Worm (Caenorhabditis elegans) whole organism, midembryonic: ENCODE measurements around the gene C08E3.15.

Experiments
- T22C8.4 ChIP-seq: fragments of 200-800 bp; sonication (Bioruptor generic); IDR thresholded peaks from 2 replicates; pipeline ENCODE4 v1.3.6; 2022; ENCODE audit warnings: missing genetic modification characterization, missing compliant biosample characterization
- cog-1 ChIP-seq: sonication (generic microtip); optimal IDR thresholded peaks from 2 replicates; lab custom pipeline; 2016; ENCODE audit warnings: missing genetic modification characterization, missing compliant biosample characterization
- flt-1 ChIP-seq: fragments of 200-800 bp; sonication (Bioruptor generic); IDR thresholded peaks from 2 replicates; pipeline ENCODE4 v1.3.6; 2022; ENCODE audit warnings: missing genetic modification characterization, missing compliant biosample characterization
- klf-2 ChIP-seq: fragments of 200-800 bp; sonication (Bioruptor generic); conservative IDR thresholded peaks from 2 replicates; pipeline ENCODE4 v1.3.6; 2022; ENCODE audit warnings: missing genetic modification reagents, missing genetic modification characterization, missing compliant biosample characterization
- med-1 ChIP-seq: sonication (generic microtip); optimal IDR thresholded peaks from 2 replicates; lab custom pipeline; 2017; ENCODE audit warnings: missing genetic modification characterization, mild to moderate bottlenecking, missing compliant biosample characterization, antibody characterized with exemption, missing genetic modification reagents; ENCODE audit not compliant: insufficient read depth
- ref-1 ChIP-seq: fragments of 200-800 bp; sonication (Bioruptor generic); conservative IDR thresholded peaks from 2 replicates; pipeline ENCODE4 v1.3.6; 2022; ENCODE audit warnings: missing genetic modification reagents, missing genetic modification characterization, missing compliant biosample characterization
- tab-1 ChIP-seq: fragments of 200-800 bp; sonication (Bioruptor generic); IDR thresholded peaks from 2 replicates; pipeline ENCODE4 v1.3.6; 2022; ENCODE audit warnings: missing genetic modification characterization, missing compliant biosample characterization
- ztf-23 ChIP-seq: fragments of 200-800 bp; sonication (Bioruptor generic); IDR thresholded peaks from 2 replicates; pipeline ENCODE4 v1.3.6; 2022; ENCODE audit warnings: missing genetic modification reagents, missing genetic modification characterization, missing compliant biosample characterization
- ztf-29 ChIP-seq: fragments of 200-800 bp; sonication (Bioruptor generic); IDR thresholded peaks from 2 replicates; pipeline ENCODE4 v1.3.6; 2022; ENCODE audit warnings: missing genetic modification reagents, missing genetic modification characterization, missing compliant biosample characterization

C08E3.15 gene

DNA sequence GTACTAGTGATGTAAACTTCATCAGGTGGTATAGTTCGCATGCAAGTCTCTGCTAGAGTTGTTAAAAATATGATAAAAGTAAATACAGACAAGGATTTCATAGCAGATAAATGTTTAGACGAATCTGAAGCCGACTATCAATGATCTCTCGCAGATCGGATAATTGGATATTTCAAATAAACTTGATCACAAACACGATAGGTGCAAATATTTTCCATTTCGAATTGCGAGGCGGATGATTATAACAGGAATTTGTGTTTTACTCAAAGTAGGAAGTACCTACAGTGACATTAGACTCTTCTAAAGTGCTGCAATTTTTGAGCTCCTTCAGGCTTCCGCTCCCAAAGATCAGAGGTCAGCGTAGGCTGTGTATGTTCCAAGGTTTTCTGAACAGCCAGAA lies 37.8 kb downstream of the C08E3.15 start, which contains the start of gene T07H3.7:
Gene T07H3.7 (minus strand): TSS at position 101 of the 400 bp plus-strand sequence.
- TF ChIP-seq ztf-29 (GFP tag; lab: Robert Waterston, UW) (no peak), T22C8.4 (GFP tag; lab: Robert Waterston, UW) (no peak), med-1 (GFP tag; lab: Kevin White, UChicago) (no peak), flt-1 (GFP tag; lab: Robert Waterston, UW) (no peak), cog-1 (tag; lab: Kevin White, UChicago) (no peak), klf-2 (GFP tag; lab: Robert Waterston, UW) (no peak), ztf-23 (no peak), tab-1 (no peak), ref-1 (GFP tag; lab: Robert Waterston, UW) (no peak)

DNA sequence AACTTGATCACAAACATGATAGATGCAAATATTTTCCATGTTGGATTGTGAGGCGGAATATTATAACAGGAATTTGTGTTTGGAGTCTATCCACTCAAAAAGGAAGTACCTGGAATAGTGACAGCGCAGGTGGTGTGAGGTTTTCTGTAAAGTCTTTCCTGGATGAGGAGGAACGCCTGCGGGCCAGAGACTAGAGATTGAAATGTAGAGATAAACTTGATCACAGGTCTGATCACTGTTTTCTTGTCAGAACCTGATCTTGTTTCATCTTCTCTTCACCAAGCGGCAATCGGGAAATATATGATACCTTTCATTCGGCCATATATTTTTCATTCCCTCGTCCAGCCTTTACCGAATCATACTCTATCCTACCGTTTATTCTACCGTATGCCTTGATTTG lies 41.4 kb downstream of the C08E3.15 start, which contains the start of gene T07H3.8:
Gene T07H3.8 (plus strand): TSS at position 301 of the 400 bp plus-strand sequence.
- TF ChIP-seq flt-1 (GFP tag; lab: Robert Waterston, UW) = no peak
- no peak for TF ChIP-seq T22C8.4 (GFP tag; lab: Robert Waterston, UW)
- no peak for TF ChIP-seq ref-1 (GFP tag; lab: Robert Waterston, UW)
- no peak for TF ChIP-seq ztf-23
- TF ChIP-seq tab-1 = no peak

DNA sequence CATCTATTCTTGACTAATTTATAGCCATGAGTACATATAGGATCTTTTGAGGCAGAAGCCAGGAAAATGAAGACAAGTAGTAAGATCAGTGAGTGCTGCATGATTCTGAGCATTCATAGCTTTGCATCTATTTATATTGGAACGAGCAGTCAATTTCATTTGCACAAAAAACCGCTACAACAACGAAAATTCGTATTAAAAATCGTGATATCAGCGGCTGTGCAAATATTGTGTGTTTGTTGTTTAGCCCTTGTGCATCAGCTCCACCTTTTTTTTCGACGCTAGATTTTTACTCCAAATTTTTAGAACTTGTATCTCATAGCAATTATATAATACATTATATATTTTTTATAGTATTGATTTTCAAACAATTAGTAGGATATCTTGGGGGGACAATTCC lies 43.5 kb downstream of the C08E3.15 start, which contains the start of gene clec-21:
Gene clec-21 (minus strand): TSS at position 101 of the 400 bp plus-strand sequence.
- TF ChIP-seq T22C8.4 (GFP tag; lab: Robert Waterston, UW) = no peak
- no peak for TF ChIP-seq ref-1 (GFP tag; lab: Robert Waterston, UW)
- no peak for TF ChIP-seq klf-2 (GFP tag; lab: Robert Waterston, UW)
- TF ChIP-seq ztf-29 (GFP tag; lab: Robert Waterston, UW) = no peak
- no peak for TF ChIP-seq tab-1
- no peak for TF ChIP-seq ztf-23
- no peak for TF ChIP-seq cog-1 (tag; lab: Kevin White, UChicago)
- no peak for TF ChIP-seq med-1 (GFP tag; lab: Kevin White, UChicago)
- TF ChIP-seq flt-1 (GFP tag; lab: Robert Waterston, UW) = no peak

DNA sequence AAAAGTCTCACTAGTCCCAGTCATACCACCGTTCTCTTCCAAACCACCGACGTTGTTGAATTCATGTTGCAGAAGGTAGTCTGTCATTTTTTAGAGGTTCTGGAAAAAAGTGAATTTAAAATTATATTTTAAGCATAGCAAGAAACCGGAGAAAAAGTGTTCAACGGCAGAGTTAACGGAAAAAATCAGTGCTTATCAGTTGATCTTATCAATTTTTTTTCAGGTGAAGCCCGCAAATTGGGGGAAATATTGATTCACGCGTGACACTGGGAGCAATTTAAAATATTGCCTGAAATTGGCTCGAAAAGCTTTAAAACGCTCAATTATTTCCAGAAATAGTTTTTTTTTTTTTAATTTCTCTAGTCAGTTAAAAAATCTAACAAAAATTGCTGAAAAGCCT lies 47.8 kb downstream of the C08E3.15 start, which contains the start of gene math-38:
Gene math-38 (minus strand): TSS at position 101 of the 400 bp plus-strand sequence.
- TF ChIP-seq flt-1 (GFP tag; lab: Robert Waterston, UW) (no peak), cog-1 (tag; lab: Kevin White, UChicago) (no peak), tab-1 (no peak), ztf-29 (GFP tag; lab: Robert Waterston, UW) (no peak), T22C8.4 (GFP tag; lab: Robert Waterston, UW) (no peak), klf-2 (GFP tag; lab: Robert Waterston, UW) (no peak), ztf-23 (no peak), med-1 (GFP tag; lab: Kevin White, UChicago) (no peak), ref-1 (GFP tag; lab: Robert Waterston, UW) (no peak)
